Fruit fly (Drosophila melanogaster) S2 (cell line): ENCODE measurements around the gene DAAM.

ENCODE experiments used
- CG8478 ChIP-seq: fragments of >200 bp; optimal IDR thresholded peaks from 2 replicates; lab custom pipeline; 2018
- CTCF ChIP-seq, 2 experiments: fragments of >200 bp; optimal IDR thresholded peaks; 2 replicates each; lab custom pipeline; 2018

DNA sequence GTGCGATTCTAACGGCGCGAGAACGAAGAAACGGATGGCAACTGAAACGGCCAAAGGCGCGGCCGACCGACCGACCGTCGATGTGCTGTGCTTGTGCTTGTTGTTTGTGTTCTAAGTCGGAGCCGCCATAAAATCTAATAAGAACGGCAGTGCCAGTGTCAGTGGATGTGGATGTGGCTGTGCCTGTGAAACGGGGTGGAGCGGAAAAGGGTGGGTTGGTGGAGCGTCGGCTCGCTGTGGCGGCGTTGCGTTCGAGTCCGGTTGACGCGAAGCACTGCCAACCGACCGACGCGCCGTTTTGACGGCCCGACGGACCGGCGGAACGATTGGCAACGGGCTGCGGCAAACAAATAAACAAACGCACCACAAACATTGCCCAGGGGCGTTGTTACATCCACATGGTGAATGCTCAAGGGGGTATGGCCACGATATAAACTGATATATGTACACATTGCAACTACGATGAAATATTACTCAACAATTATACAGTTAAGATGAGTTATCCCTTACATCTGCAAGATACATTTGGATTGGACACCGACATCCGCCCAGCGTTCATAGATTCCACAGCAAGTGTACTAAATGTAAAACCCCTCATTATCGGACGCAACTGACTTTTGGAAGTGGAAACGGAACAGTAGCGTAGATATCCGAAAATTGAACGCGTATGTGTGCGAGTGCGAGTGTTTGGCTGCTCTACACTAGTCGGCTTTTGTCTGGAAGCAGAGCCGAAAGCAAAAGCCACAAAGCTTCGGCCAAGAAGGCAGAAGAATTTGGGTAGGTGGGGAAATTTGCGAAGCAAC is 46.9 kb downstream of the DAAM start, which contains the start of gene Atf3:
- TF ChIP-seq CTCF (optimal IDR thresholded peaks at IDR 0.05; lab: Kevin White, UChicago) (no peak), CG8478 (lab: Kevin White, UChicago) (no peak)
